Worm (Caenorhabditis elegans) whole organism, midembryonic: Measurements from ENCODE around the gene F19B10.6.

Experiments used
- ref-1 ChIP-seq: fragments of 200-800 bp; sonication (Bioruptor generic); conservative IDR thresholded peaks from 2 replicates; pipeline ENCODE4 v1.3.6; 2022; ENCODE audit warnings: missing genetic modification reagents, missing genetic modification characterization, missing compliant biosample characterization
- tab-1 ChIP-seq: fragments of 200-800 bp; sonication (Bioruptor generic); IDR thresholded peaks from 2 replicates; pipeline ENCODE4 v1.3.6; 2022; ENCODE audit warnings: missing genetic modification characterization, missing compliant biosample characterization
- ztf-23 ChIP-seq: fragments of 200-800 bp; sonication (Bioruptor generic); IDR thresholded peaks from 2 replicates; pipeline ENCODE4 v1.3.6; 2022; ENCODE audit warnings: missing genetic modification reagents, missing genetic modification characterization, missing compliant biosample characterization

ce11 chrII:3682770-3683234 lies 19.1 kb upstream of the F19B10.6 start, which contains the start of gene F19B10.1:
- TF ChIP-seq ref-1 (GFP tag; lab: Robert Waterston, UW) (no peak), ztf-23 (GFP tag; lab: Robert Waterston, UW) (no peak), tab-1 (GFP tag; lab: Robert Waterston, UW) (no peak)
